Fruit fly (Drosophila melanogaster) whole organism, embryonic: ENCODE results near the gene ImpE3.
A peak's percentile ranks its signal among the peaks of the same experiment; 100 is the strongest.

Experiments
- Atf-2 ChIP-seq: fragments of 200-800 bp; sonication (Bioruptor generic); optimal IDR thresholded peaks from 2 replicates; lab custom pipeline; 2016; ENCODE audit warnings: missing biosample characterization, missing genetic modification characterization
- CG10543 ChIP-seq: fragments of 200-800 bp; sonication (Bioruptor generic); optimal IDR thresholded peaks from 3 replicates; lab custom pipeline; 2017; ENCODE audit warnings: missing biosample characterization, mild to moderate bottlenecking, missing genetic modification characterization, moderate library complexity
- CG10565 ChIP-seq: fragments of 200-800 bp; sonication (Bioruptor generic); optimal IDR thresholded peaks from 3 replicates; lab custom pipeline; 2016; ENCODE audit warnings: missing biosample characterization, mild to moderate bottlenecking, missing genetic modification characterization
- CG10654 ChIP-seq: fragments of 200-800 bp; sonication (Bioruptor generic); optimal IDR thresholded peaks from 2 replicates; lab custom pipeline; 2016; ENCODE audit warnings: missing biosample characterization, missing genetic modification characterization
- CG12236 ChIP-seq: fragments of 200-800 bp; sonication (Bioruptor generic); optimal IDR thresholded peaks from 2 replicates; lab custom pipeline; 2016; ENCODE audit warnings: missing biosample characterization, missing genetic modification characterization
- CG17328 ChIP-seq: fragments of 200-800 bp; sonication (Bioruptor generic); IDR thresholded peaks from 2 replicates; pipeline ENCODE4 v1.3.6; 2022; ENCODE audit warnings: missing biosample characterization, missing genetic modification characterization
- CG17359 ChIP-seq: fragments of 200-800 bp; sonication (Bioruptor generic); optimal IDR thresholded peaks from 3 replicates; lab custom pipeline; 2018; ENCODE audit warnings: missing biosample characterization, mild to moderate bottlenecking, missing genetic modification characterization, moderate library complexity
- CG18619 ChIP-seq: fragments of 200-800 bp; sonication (Bioruptor generic); optimal IDR thresholded peaks from 3 replicates; lab custom pipeline; 2017; ENCODE audit warnings: missing biosample characterization, mild to moderate bottlenecking, missing genetic modification characterization
- CG42726 ChIP-seq: fragments of 200-800 bp; sonication (Bioruptor generic); IDR thresholded peaks from 2 replicates; pipeline ENCODE4 v1.3.6; 2022; ENCODE audit warnings: missing biosample characterization, missing genetic modification characterization; ENCODE audit not compliant: partially characterized antibody
- CG4730 ChIP-seq: fragments of 200-800 bp; sonication (Bioruptor generic); IDR thresholded peaks from 2 replicates; pipeline ENCODE4 v1.3.6; 2022; ENCODE audit warnings: missing biosample characterization, missing genetic modification characterization
- CG6689 ChIP-seq: fragments of 200-800 bp; sonication (Bioruptor generic); IDR thresholded peaks from 2 replicates; pipeline ENCODE4 v1.3.6; 2022; ENCODE audit warnings: missing biosample characterization, missing genetic modification characterization
- CG7372 ChIP-seq: fragments of 200-800 bp; sonication (Bioruptor generic); IDR thresholded peaks from 2 replicates; pipeline ENCODE4 v1.3.6; 2022; ENCODE audit warnings: missing biosample characterization, missing genetic modification characterization
- CG8290 ChIP-seq, 3 experiments: fragments of 200-800 bp; sonication (Bioruptor generic); optimal IDR thresholded peaks; 2 replicates each; lab custom pipeline; 2016 to 2019; ENCODE audit warnings: missing biosample characterization in 3 of 3, missing genetic modification characterization in 3 of 3, mild to moderate bottlenecking in 2 of 3, moderate library complexity in 1 of 3
- CG8478 ChIP-seq: fragments of >200 bp; optimal IDR thresholded peaks from 2 replicates; lab custom pipeline; 2018
- CG9876 ChIP-seq: fragments of 200-800 bp; sonication (Bioruptor generic); optimal IDR thresholded peaks from 2 replicates; lab custom pipeline; 2016; ENCODE audit warnings: missing biosample characterization, missing genetic modification characterization
- Dp ChIP-seq: fragments of 200-800 bp; sonication (Bioruptor generic); optimal IDR thresholded peaks from 2 replicates; lab custom pipeline; 2018; ENCODE audit warnings: missing biosample characterization, mild to moderate bottlenecking, missing genetic modification characterization, moderate library complexity
- Eip74EF ChIP-seq, 2 experiments: fragments of 200-800 bp in 1 of 2; fragments of >200 bp in 1 of 2; sonication (Bioruptor generic) in 1 of 2; optimal IDR thresholded peaks; 2 replicates each; lab custom pipeline; 2017 to 2019; ENCODE audit warnings: missing biosample characterization in 2 of 2, missing genetic modification characterization in 2 of 2, mild to moderate bottlenecking in 1 of 2, moderate library complexity in 1 of 2
- HLH54F ChIP-seq: fragments of 200-800 bp; sonication (Bioruptor generic); optimal IDR thresholded peaks from 3 replicates; lab custom pipeline; 2016; ENCODE audit warnings: missing biosample characterization, missing genetic modification characterization
- HLHmδ ChIP-seq: fragments of 200-800 bp; sonication (Bioruptor generic); optimal IDR thresholded peaks from 2 replicates; lab custom pipeline; 2018; ENCODE audit warnings: missing biosample characterization, mild to moderate bottlenecking, missing genetic modification characterization, moderate library complexity
- Hmr ChIP-seq: fragments of 200-800 bp; sonication (Bioruptor generic); optimal IDR thresholded peaks from 3 replicates; lab custom pipeline; 2017; ENCODE audit warnings: mild to moderate bottlenecking, missing biosample characterization, missing genetic modification reagents, missing genetic modification characterization
- Hmx ChIP-seq: fragments of 200-800 bp; sonication (Bioruptor generic); optimal IDR thresholded peaks from 2 replicates; lab custom pipeline; 2016; ENCODE audit warnings: missing biosample characterization, missing genetic modification characterization
- Jarid2 ChIP-seq: fragments of 200-800 bp; sonication (Bioruptor generic); optimal IDR thresholded peaks from 3 replicates; lab custom pipeline; 2017; ENCODE audit warnings: mild to moderate bottlenecking, missing biosample characterization, missing genetic modification reagents, missing genetic modification characterization
- NC2α ChIP-seq: fragments of 200-800 bp; sonication (Bioruptor generic); optimal IDR thresholded peaks from 2 replicates; lab custom pipeline; 2016; ENCODE audit warnings: missing biosample characterization, missing genetic modification characterization
- Nf-YB ChIP-seq: fragments of 200-800 bp; sonication (Bioruptor generic); optimal IDR thresholded peaks from 3 replicates; lab custom pipeline; 2019; ENCODE audit warnings: missing biosample characterization, mild to moderate bottlenecking, missing genetic modification characterization, moderate library complexity
- Oaz ChIP-seq: fragments of 200-800 bp; sonication (Bioruptor generic); IDR thresholded peaks from 2 replicates; pipeline ENCODE4 v1.3.6; 2022; ENCODE audit warnings: missing biosample characterization, missing genetic modification characterization
- Rfx ChIP-seq: fragments of 200-800 bp; sonication (Bioruptor generic); IDR thresholded peaks from 2 replicates; pipeline ENCODE4 v1.3.6; 2022; ENCODE audit warnings: missing biosample characterization, missing genetic modification characterization
- Side ChIP-seq: fragments of 200-800 bp; sonication (Bioruptor generic); optimal IDR thresholded peaks from 2 replicates; lab custom pipeline; 2016; ENCODE audit warnings: missing biosample characterization, missing genetic modification characterization
- Sox102F ChIP-seq: fragments of 200-800 bp; sonication (Bioruptor generic); optimal IDR thresholded peaks from 2 replicates; lab custom pipeline; 2018; ENCODE audit warnings: missing biosample characterization, mild to moderate bottlenecking, missing genetic modification characterization, moderate library complexity
- Xbp1 ChIP-seq: fragments of 200-800 bp; sonication (Bioruptor generic); optimal IDR thresholded peaks from 3 replicates; lab custom pipeline; 2016; ENCODE audit warnings: missing biosample characterization, mild to moderate bottlenecking, missing genetic modification characterization
- aop ChIP-seq: fragments of 200-800 bp; sonication (Bioruptor generic); IDR thresholded peaks from 2 replicates; pipeline ENCODE4 v1.3.6; 2022; ENCODE audit warnings: missing biosample characterization, missing genetic modification characterization
- bigmax ChIP-seq: fragments of 200-800 bp; sonication (Bioruptor generic); optimal IDR thresholded peaks from 2 replicates; lab custom pipeline; 2018; ENCODE audit warnings: missing biosample characterization, mild to moderate bottlenecking, missing genetic modification characterization
- ewg ChIP-seq: fragments of 200-800 bp; sonication (Bioruptor generic); optimal IDR thresholded peaks from 3 replicates; lab custom pipeline; 2017; ENCODE audit warnings: mild to moderate bottlenecking, missing biosample characterization, missing genetic modification reagents, missing genetic modification characterization
- fd3F ChIP-seq: fragments of 200-800 bp; sonication (Bioruptor generic); optimal IDR thresholded peaks from 2 replicates; lab custom pipeline; 2018; ENCODE audit warnings: missing biosample characterization, mild to moderate bottlenecking, missing genetic modification characterization, moderate library complexity
- gfzf ChIP-seq: fragments of 200-800 bp; sonication (Bioruptor generic); optimal IDR thresholded peaks from 2 replicates; lab custom pipeline; 2016; ENCODE audit warnings: missing biosample characterization, mild to moderate bottlenecking, missing genetic modification characterization, moderate library complexity
- grn ChIP-seq: fragments of 200-800 bp; sonication (Bioruptor generic); optimal IDR thresholded peaks from 3 replicates; lab custom pipeline; 2017; ENCODE audit warnings: missing biosample characterization, missing genetic modification characterization
- ken ChIP-seq: fragments of 200-800 bp; sonication (Bioruptor generic); IDR thresholded peaks from 3 replicates; pipeline ENCODE4 v1.3.6; 2022; ENCODE audit warnings: missing biosample characterization, missing genetic modification characterization
- lilli ChIP-seq: fragments of 200-800 bp; sonication (Bioruptor generic); optimal IDR thresholded peaks from 3 replicates; lab custom pipeline; 2016; ENCODE audit warnings: missing biosample characterization, missing genetic modification characterization
- nerfin-1 ChIP-seq: fragments of 200-800 bp; sonication (Bioruptor generic); optimal IDR thresholded peaks from 3 replicates; lab custom pipeline; 2019; ENCODE audit warnings: missing biosample characterization, mild to moderate bottlenecking, missing genetic modification characterization, moderate library complexity
- nerfin-2 ChIP-seq: fragments of 200-800 bp; sonication (Bioruptor generic); IDR thresholded peaks from 2 replicates; pipeline ENCODE4 v1.3.6; 2022; ENCODE audit warnings: missing biosample characterization, missing genetic modification characterization; ENCODE audit not compliant: partially characterized antibody
- pan ChIP-seq, 4 experiments: fragments of >200 bp in 3 of 4; fragments of 200-800 bp in 1 of 4; sonication (Bioruptor generic) in 1 of 4; optimal IDR thresholded peaks in 3 of 4; IDR thresholded peaks in 1 of 4; 2 replicates each; pipeline versions ENCODE4 v1.3.6 to Lab custom; 2017 to 2022; ENCODE audit warnings: missing biosample characterization in 2 of 4, missing genetic modification characterization in 2 of 4, mixed read lengths in 1 of 4
- peb ChIP-seq: fragments of 200-800 bp; sonication (Bioruptor generic); IDR thresholded peaks from 2 replicates; pipeline ENCODE4 v1.3.6; 2022; ENCODE audit warnings: missing biosample characterization, missing genetic modification characterization
- rib ChIP-seq: fragments of 200-800 bp; sonication (Bioruptor generic); IDR thresholded peaks from 2 replicates; pipeline ENCODE4 v1.3.6; 2022; ENCODE audit warnings: missing biosample characterization, missing genetic modification characterization
- row ChIP-seq: fragments of 200-800 bp; sonication (Bioruptor generic); IDR thresholded peaks from 3 replicates; pipeline ENCODE4 v1.3.6; 2022; ENCODE audit warnings: missing biosample characterization, missing genetic modification characterization
- run ChIP-seq: fragments of 200-800 bp; sonication (Bioruptor generic); optimal IDR thresholded peaks from 3 replicates; lab custom pipeline; 2018; ENCODE audit warnings: missing biosample characterization, mild to moderate bottlenecking, missing genetic modification characterization
- sd ChIP-seq: fragments of 200-800 bp; sonication (Bioruptor generic); optimal IDR thresholded peaks from 3 replicates; lab custom pipeline; 2018; ENCODE audit warnings: missing biosample characterization, mild to moderate bottlenecking, missing genetic modification characterization, moderate library complexity
- slp2 ChIP-seq: fragments of 200-800 bp; sonication (Bioruptor generic); optimal IDR thresholded peaks from 2 replicates; lab custom pipeline; 2016; ENCODE audit warnings: missing biosample characterization, missing genetic modification characterization
- tna ChIP-seq: fragments of 200-800 bp; sonication (Bioruptor generic); IDR thresholded peaks from 2 replicates; pipeline ENCODE4 v1.3.6; 2022; ENCODE audit warnings: missing biosample characterization, missing genetic modification characterization; ENCODE audit not compliant: partially characterized antibody
- vvl ChIP-seq: fragments of 200-800 bp; sonication (Bioruptor generic); IDR thresholded peaks from 2 replicates; pipeline ENCODE4 v1.3.6; 2022; ENCODE audit warnings: missing biosample characterization, missing genetic modification characterization
- wek ChIP-seq: fragments of 200-800 bp; sonication (Bioruptor generic); optimal IDR thresholded peaks from 3 replicates; lab custom pipeline; 2018; ENCODE audit warnings: missing biosample characterization, mild to moderate bottlenecking, missing genetic modification characterization, moderate library complexity

Gene ImpE3

dm6 chr3R:8027203-8027688, 2.1 kb downstream of the ImpE3 start (continued):
- TF ChIP-seq wek (GFP tag; lab: Kevin White, UChicago) (no peak), ewg (GFP tag; lab: Kevin White, UChicago) (peak; percentile 69), Sox102F (GFP tag; lab: Kevin White, UChicago) (peak; percentile 94), CG42726 (GFP tag; lab: Robert Waterston, UW) (no peak), Nf-YB (GFP tag; lab: Kevin White, UChicago) (peak; percentile 84), Atf-2 (peak; percentile 22), CG10543 (peak; percentile 84), CG18619 (peak; percentile 93), tna (GFP tag; lab: Robert Waterston, UW) (no peak), Dp (peak; percentile 11), CG7372 (peak; percentile 57; the same call in 1 of the 2 replicates), CG12236 (GFP tag; lab: Kevin White, UChicago) (no peak), CG17328 (GFP tag; lab: Robert Waterston, UW) (peak; percentile 66), gfzf (no peak), Side (GFP tag; lab: Kevin White, UChicago) (no peak), pan (optimal IDR thresholded peaks at IDR 0.05; lab: Kevin White, UChicago) (no peak), pan (GFP tag; optimal IDR thresholded peaks at IDR 0.05 in 1 of 2, IDR thresholded peaks at IDR 0.05 in 1 of 2) (peak in 1 of 2 experiments; percentile 75), nerfin-2 (GFP tag; lab: Robert Waterston, UW) (no peak), fd3F (peak; percentile 88), Rfx (peak; percentile 76), CG10565 (no peak), sd (tag; lab: Kevin White, UChicago) (no peak), NC2α (no peak), CG17359 (tag; lab: Kevin White, UChicago) (peak; percentile 80), aop (no peak), nerfin-1 (peak; percentile 61), run (peak; percentile 90), Jarid2 (GFP tag; lab: Kevin White, UChicago) (peak; percentile 27), HLHmδ (GFP tag; lab: Kevin White, UChicago) (no peak), CG8478 (no peak), bigmax (GFP tag; lab: Kevin White, UChicago) (no peak), CG8290 (GFP tag; optimal IDR thresholded peaks at IDR 0.05; lab: Kevin White, UChicago) (no peak), CG8290 (tag; optimal IDR thresholded peaks at IDR 0.05; lab: Kevin White, UChicago) (no peak), Eip74EF (GFP tag; optimal IDR thresholded peaks at IDR 0.05; lab: Kevin White, UChicago) (peak in 1 of 2 experiments; percentile 88), Oaz (GFP tag; lab: Robert Waterston, UW) (no peak), Hmx (no peak), grn (GFP tag; lab: Kevin White, UChicago) (no peak), rib (no peak), slp2 (GFP tag; lab: Kevin White, UChicago) (no peak), ken (GFP tag; lab: Robert Waterston, UW) (peak; percentile 75; the same call in 2 of the 3 replicates), CG10654 (GFP tag; lab: Kevin White, UChicago) (peak; percentile 25), row (GFP tag; lab: Robert Waterston, UW) (peak; percentile 93), lilli (GFP tag; lab: Kevin White, UChicago) (peak; percentile 68), peb (no peak), CG6689 (GFP tag; lab: Robert Waterston, UW) (peak; percentile 78), vvl (GFP tag; lab: Robert Waterston, UW) (peak; percentile 71), HLH54F (peak; percentile 5), Xbp1 (GFP tag; lab: Kevin White, UChicago) (peak; percentile 86), Hmr (peak; percentile 95), CG9876 (GFP tag; lab: Kevin White, UChicago) (peak; percentile 14), CG4730 (GFP tag; lab: Robert Waterston, UW) (no peak)
